Fruit fly (Drosophila melanogaster): Measurements from ENCODE around the gene js.

Gene js

dm6 chr3R:16359098-16359497 is 9.0 kb downstream of the js start, which contains the start of gene CG17931:
Gene CG17931, minus strand, starts transcription at chr3R:16359466.
- TF ChIP-seq Vsx2 (GFP tag; optimal IDR thresholded peaks at IDR 0.05; ENCODE audit: partially characterized antibody): peak; percentile 27
- no peak for TF ChIP-seq woc (GFP tag; optimal IDR thresholded peaks at IDR 0.05)
- TF ChIP-seq CrebA (GFP tag; optimal IDR thresholded peaks at IDR 0.05; ENCODE audit: borderline replicate concordance): peak; percentile 38
- no peak for TF ChIP-seq psq (GFP tag; optimal IDR thresholded peaks at IDR 0.05)
- no peak for TF ChIP-seq Hr78 (GFP tag; optimal IDR thresholded peaks at IDR 0.05)
- TF ChIP-seq fru (GFP tag; optimal IDR thresholded peaks at IDR 0.05): no peak

- no peak for TF ChIP-seq Rel (GFP tag; optimal IDR thresholded peaks at IDR 0.05)
- TF ChIP-seq Rel (tag; optimal IDR thresholded peaks at IDR 0.05): no peak
- no peak for TF ChIP-seq Sp1 (GFP tag; optimal IDR thresholded peaks at IDR 0.05)
- TF ChIP-seq dl (GFP tag; optimal IDR thresholded peaks at IDR 0.05; ENCODE audit: insufficient read depth in 1 of 2, partially characterized antibody in 2 of 2): no peak
- no peak for TF ChIP-seq Myc (optimal IDR thresholded peaks at IDR 0.05)
- no peak for TF ChIP-seq foxo (GFP tag; optimal IDR thresholded peaks at IDR 0.05)
- no peak for TF ChIP-seq Vsx2 (GFP tag; optimal IDR thresholded peaks at IDR 0.05; ENCODE audit: partially characterized antibody)
- no peak for TF ChIP-seq dsf (GFP tag; optimal IDR thresholded peaks at IDR 0.05; ENCODE audit: borderline replicate concordance)
- no peak for TF ChIP-seq Jra (GFP tag; optimal IDR thresholded peaks at IDR 0.05)
- no peak for TF ChIP-seq Abd-B (GFP tag; optimal IDR thresholded peaks at IDR 0.05)
- TF ChIP-seq rgr (GFP tag; optimal IDR thresholded peaks at IDR 0.05): no peak
- TF ChIP-seq Hr83 (GFP tag; optimal IDR thresholded peaks at IDR 0.05; ENCODE audit: poor library complexity, severe bottlenecking): no peak
- no peak for TF ChIP-seq woc (GFP tag; optimal IDR thresholded peaks at IDR 0.05)
- TF ChIP-seq h (GFP tag; optimal IDR thresholded peaks at IDR 0.05): no peak
- TF ChIP-seq HLH106 (tag; optimal IDR thresholded peaks at IDR 0.05): no peak
- TF ChIP-seq pan (optimal IDR thresholded peaks at IDR 0.05): no peak
These were observed 11.3 kb downstream of the js start, which contains the start of gene CG10311 for dm6 chr3R:16356863-16357215. Gene CG10311, minus strand, starts transcription at chr3R:16357015.

- TF ChIP-seq h (GFP tag; optimal IDR thresholded peaks at IDR 0.05) (peak; percentile 14), fru (GFP tag; optimal IDR thresholded peaks at IDR 0.05) (no peak), HLH106 (tag; optimal IDR thresholded peaks at IDR 0.05) (no peak), Rel (GFP tag; optimal IDR thresholded peaks at IDR 0.05) (no peak), Rel (tag; optimal IDR thresholded peaks at IDR 0.05) (peak; percentile 5), ey (GFP tag; optimal IDR thresholded peaks at IDR 0.05) (no peak), usp (GFP tag; optimal IDR thresholded peaks at IDR 0.05) (no peak)
These were observed 11.8 kb downstream of the js start for dm6 chr3R:16356215-16356862.

dm6 chr3R:16355393-16355943 is 12.6 kb downstream of the js start:
- TF ChIP-seq Hr83 (GFP tag; optimal IDR thresholded peaks at IDR 0.05; ENCODE audit: poor library complexity, severe bottlenecking) (peak; percentile 17), foxo (GFP tag; optimal IDR thresholded peaks at IDR 0.05) (peak in 1 of 2 experiments; percentile 49), brk (GFP tag; optimal IDR thresholded peaks at IDR 0.05) (no peak), Mio (GFP tag; optimal IDR thresholded peaks at IDR 0.05) (no peak), GATAd (GFP tag; optimal IDR thresholded peaks at IDR 0.05) (no peak), psq (GFP tag; optimal IDR thresholded peaks at IDR 0.05) (no peak), dsf (GFP tag; optimal IDR thresholded peaks at IDR 0.05; ENCODE audit: borderline replicate concordance) (no peak)

dm6 chr3R:16353671-16354070 is 14.4 kb downstream of the js start:
- TF ChIP-seq Dfd (GFP tag; optimal IDR thresholded peaks at IDR 0.05): no peak
- no peak for TF ChIP-seq Mio (GFP tag; optimal IDR thresholded peaks at IDR 0.05)
- TF ChIP-seq br (GFP tag; optimal IDR thresholded peaks at IDR 0.05): no peak
- no peak for TF ChIP-seq CG9705 (GFP tag; optimal IDR thresholded peaks at IDR 0.05)
- no peak for TF ChIP-seq Hnf4 (GFP tag; optimal IDR thresholded peaks at IDR 0.05)
- TF ChIP-seq rgr (GFP tag; optimal IDR thresholded peaks at IDR 0.05): no peak
- no peak for TF ChIP-seq fru (GFP tag; optimal IDR thresholded peaks at IDR 0.05)
- TF ChIP-seq Jra (GFP tag; optimal IDR thresholded peaks at IDR 0.05): no peak
- TF ChIP-seq woc (GFP tag; optimal IDR thresholded peaks at IDR 0.05): no peak
- TF ChIP-seq sv (GFP tag; optimal IDR thresholded peaks at IDR 0.05): no peak
- TF ChIP-seq GATAd (GFP tag; optimal IDR thresholded peaks at IDR 0.05): no peak
- no peak for TF ChIP-seq jim (GFP tag; optimal IDR thresholded peaks at IDR 0.05)
